Fruit fly (Drosophila melanogaster): ENCODE results near the gene Nup37.

DNA sequence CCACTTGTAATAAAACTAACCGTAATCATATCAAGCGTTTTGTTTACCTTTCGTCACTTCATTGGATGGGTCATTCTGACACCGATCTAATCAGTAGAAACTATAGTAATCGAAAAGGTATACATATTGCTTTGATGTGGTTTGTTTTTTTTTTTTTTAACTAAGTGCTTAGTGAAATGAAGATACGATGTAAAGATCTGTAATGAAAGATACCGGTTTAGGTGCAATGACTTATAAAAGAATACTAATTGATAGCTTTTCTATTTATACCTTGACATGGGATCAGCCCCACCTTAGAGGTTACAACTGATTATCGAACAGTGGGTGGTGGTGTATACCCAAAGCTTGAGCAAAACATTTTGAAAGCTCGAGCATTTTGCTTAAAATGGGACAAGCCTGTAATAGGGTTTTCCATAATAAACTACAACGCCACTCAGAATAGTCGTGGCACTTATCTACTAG lies 35.8 kb downstream of the Nup37 start, which contains the start of gene CG31300:
- TF ChIP-seq EcR (GFP tag; optimal IDR thresholded peaks at IDR 0.05) (no peak), CG4496 (GFP tag; IDR thresholded peaks at IDR 0.05) (no peak), CG17806 (tag; optimal IDR thresholded peaks at IDR 0.05) (no peak), CG34367 (tag; optimal IDR thresholded peaks at IDR 0.05) (no peak), Ets98B (GFP tag; IDR thresholded peaks at IDR 0.05) (no peak), CG12605 (GFP tag; IDR thresholded peaks at IDR 0.05) (no peak), fd96Ca (GFP tag; IDR thresholded peaks at IDR 0.05) (no peak), D1 (tag; optimal IDR thresholded peaks at IDR 0.05) (no peak), rn (GFP tag; IDR thresholded peaks at IDR 0.05) (no peak), CG14655 (GFP tag; optimal IDR thresholded peaks at IDR 0.05) (no peak)

Data from whole organism, pupa.